Worm (Caenorhabditis elegans) whole organism, L4 larva: ENCODE measurements around the gene fbxa-63.

Experiments used
- D1046.2 ChIP-seq: fragments of 200-800 bp; sonication (Bioruptor generic); IDR thresholded peaks from 2 replicates; pipeline ENCODE4 v1.3.6; 2022; ENCODE audit warnings: missing genetic modification characterization, missing compliant biosample characterization
- F10B5.3 ChIP-seq: sonication (generic microtip); optimal IDR thresholded peaks from 2 replicates; lab custom pipeline; 2016; ENCODE audit warnings: mild to moderate bottlenecking, missing genetic modification characterization, missing compliant biosample characterization
- F26F4.8 ChIP-seq: fragments of 200-800 bp; sonication (Bioruptor generic); conservative IDR thresholded peaks from 2 replicates; pipeline ENCODE4 v1.3.6; 2022; ENCODE audit warnings: missing genetic modification characterization, missing compliant biosample characterization
- F37D6.2 ChIP-seq: sonication (generic microtip); optimal IDR thresholded peaks from 2 replicates; lab custom pipeline; 2016; ENCODE audit warnings: mild to moderate bottlenecking, missing genetic modification characterization, missing compliant biosample characterization
- T26A8.4 ChIP-seq: fragments of 200-800 bp; sonication (Bioruptor generic); IDR thresholded peaks from 2 replicates; pipeline ENCODE4 v1.3.6; 2022; ENCODE audit warnings: missing genetic modification characterization, missing compliant biosample characterization
- ZK337.2 ChIP-seq: fragments of 200-800 bp; sonication (Bioruptor generic); IDR thresholded peaks from 2 replicates; pipeline ENCODE4 v1.3.6; 2022; ENCODE audit warnings: missing genetic modification reagents, missing genetic modification characterization, missing compliant biosample characterization
- ZK546.5 ChIP-seq, 2 experiments: sonication (generic microtip); optimal IDR thresholded peaks; 2 replicates each; lab custom pipeline; 2017; ENCODE audit warnings: missing biosample characterization in 2 of 2, missing genetic modification characterization in 2 of 2
- ceh-20 ChIP-seq: fragments of 200-800 bp; sonication (Bioruptor generic); IDR thresholded peaks from 2 replicates; pipeline ENCODE4 v1.3.6; 2022; ENCODE audit warnings: missing genetic modification reagents, missing genetic modification characterization, missing compliant biosample characterization
- daf-19 ChIP-seq: fragments of 200-800 bp; sonication (Bioruptor generic); conservative IDR thresholded peaks from 2 replicates; pipeline ENCODE4 v1.3.6; 2022; ENCODE audit warnings: missing genetic modification characterization, missing compliant biosample characterization
- dmd-6 ChIP-seq: fragments of 200-800 bp; sonication (Bioruptor generic); IDR thresholded peaks from 2 replicates; pipeline ENCODE4 v1.3.6; 2022; ENCODE audit warnings: missing genetic modification reagents, missing genetic modification characterization, missing compliant biosample characterization
- dpl-1 ChIP-seq: fragments of 150-350 bp; optimal IDR thresholded peaks from 2 replicates; lab custom pipeline; 2014; ENCODE audit warnings: missing biosample characterization, missing genetic modification reagents, missing genetic modification characterization
- egl-27 ChIP-seq: sonication (generic microtip); optimal IDR thresholded peaks from 3 replicates; lab custom pipeline; 2017; ENCODE audit warnings: missing biosample characterization, missing genetic modification reagents, missing genetic modification characterization
- fos-1 ChIP-seq: fragments of 150-350 bp; optimal IDR thresholded peaks from 2 replicates; lab custom pipeline; 2014; ENCODE audit warnings: missing biosample characterization, missing genetic modification characterization
- hlh-11 ChIP-seq: fragments of 200-800 bp; sonication (Bioruptor generic); optimal IDR thresholded peaks from 2 replicates; lab custom pipeline; 2018; ENCODE audit warnings: mild to moderate bottlenecking, missing genetic modification characterization, missing compliant biosample characterization
- hmg-1.1 ChIP-seq: fragments of 200-800 bp; sonication (Bioruptor generic); IDR thresholded peaks from 2 replicates; pipeline ENCODE4 v1.3.6; 2022; ENCODE audit warnings: missing genetic modification reagents, missing genetic modification characterization, missing compliant biosample characterization
- jun-1 ChIP-seq: fragments of 150-350 bp; optimal IDR thresholded peaks from 2 replicates; lab custom pipeline; 2014; ENCODE audit warnings: missing biosample characterization, missing genetic modification reagents, missing genetic modification characterization
- lim-7 ChIP-seq: fragments of 200-800 bp; sonication (Bioruptor generic); IDR thresholded peaks from 2 replicates; pipeline ENCODE4 v1.3.6; 2022; ENCODE audit warnings: missing genetic modification characterization, missing compliant biosample characterization
- lin-13 ChIP-seq: fragments of 150-350 bp; optimal IDR thresholded peaks from 2 replicates; lab custom pipeline; 2014; ENCODE audit warnings: missing biosample characterization, missing genetic modification reagents, missing genetic modification characterization
- lin-38 ChIP-seq: fragments of 200-800 bp; sonication (Bioruptor generic); IDR thresholded peaks from 2 replicates; pipeline ENCODE4 v1.3.6; 2022; ENCODE audit warnings: missing genetic modification reagents, missing genetic modification characterization, missing compliant biosample characterization
- lir-3 ChIP-seq: sonication (generic microtip); optimal IDR thresholded peaks from 2 replicates; lab custom pipeline; 2016; ENCODE audit warnings: mild to moderate bottlenecking, missing genetic modification characterization, missing compliant biosample characterization
- lsy-2 ChIP-seq, 2 experiments: fragments of 150-350 bp in 1 of 2; sonication (generic microtip) in 1 of 2; optimal IDR thresholded peaks; 2 replicates each; lab custom pipeline; 2014 to 2017; ENCODE audit warnings: missing biosample characterization in 2 of 2, missing genetic modification characterization in 2 of 2
- madf-9 ChIP-seq: fragments of 200-800 bp; sonication (Bioruptor generic); conservative IDR thresholded peaks from 2 replicates; pipeline ENCODE4 v1.3.6; 2022; ENCODE audit warnings: missing genetic modification reagents, missing genetic modification characterization, missing compliant biosample characterization
- mdl-1 ChIP-seq, 2 experiments: fragments of 150-350 bp in 1 of 2; sonication (generic microtip) in 1 of 2; optimal IDR thresholded peaks; 2 replicates each; lab custom pipeline; 2014 to 2017; ENCODE audit warnings: missing biosample characterization in 2 of 2, missing genetic modification characterization in 2 of 2
- mdt-29 ChIP-seq: fragments of 200-800 bp; sonication (Bioruptor generic); IDR thresholded peaks from 2 replicates; pipeline ENCODE4 v1.3.6; 2022; ENCODE audit warnings: missing genetic modification reagents, missing genetic modification characterization, missing compliant biosample characterization
- mes-2 ChIP-seq: sonication (generic microtip); optimal IDR thresholded peaks from 2 replicates; lab custom pipeline; 2016; ENCODE audit warnings: missing genotype, mild to moderate bottlenecking, missing genetic modification characterization, missing compliant biosample characterization; ENCODE audit not compliant: poor library complexity, severe bottlenecking
- mxl-3 ChIP-seq: fragments of 200-800 bp; sonication (Bioruptor generic); optimal IDR thresholded peaks from 2 replicates; lab custom pipeline; 2018; ENCODE audit warnings: mild to moderate bottlenecking, missing genetic modification characterization, missing compliant biosample characterization
- nhr-11 ChIP-seq: fragments of 150-350 bp; optimal IDR thresholded peaks from 2 replicates; lab custom pipeline; 2014; ENCODE audit warnings: missing biosample characterization, missing genetic modification characterization
- nhr-111 ChIP-seq: fragments of 200-800 bp; sonication (Bioruptor generic); optimal IDR thresholded peaks from 2 replicates; lab custom pipeline; 2018; ENCODE audit warnings: mild to moderate bottlenecking, missing genetic modification characterization, missing compliant biosample characterization
- nhr-237 ChIP-seq: sonication (generic microtip); optimal IDR thresholded peaks from 2 replicates; lab custom pipeline; 2017; ENCODE audit warnings: missing biosample characterization, missing genetic modification characterization
- nhr-41 ChIP-seq: fragments of 200-800 bp; sonication (Bioruptor generic); IDR thresholded peaks from 2 replicates; pipeline ENCODE4 v1.3.6; 2022; ENCODE audit warnings: missing genetic modification reagents, missing genetic modification characterization, missing compliant biosample characterization
- nhr-77 ChIP-seq: fragments of 150-350 bp; optimal IDR thresholded peaks from 2 replicates; lab custom pipeline; 2014; ENCODE audit warnings: missing biosample characterization, missing genetic modification characterization
- pha-4 ChIP-seq, 2 experiments: fragments of 150-350 bp in 1 of 2; fragments of 200-800 bp in 1 of 2; sonication (Bioruptor generic) in 1 of 2; IDR thresholded peaks in 1 of 2; optimal IDR thresholded peaks in 1 of 2; 2 replicates each; pipeline versions ENCODE4 v1.3.6 to Lab custom; 2014 to 2022; ENCODE audit warnings: missing genetic modification characterization in 2 of 2, missing genetic modification reagents in 2 of 2, missing biosample characterization in 1 of 2, missing compliant biosample characterization in 1 of 2
- unc-130 ChIP-seq: sonication (generic microtip); optimal IDR thresholded peaks from 2 replicates; lab custom pipeline; 2016; ENCODE audit warnings: missing genetic modification reagents, missing genetic modification characterization, missing compliant biosample characterization
- unc-62 ChIP-seq, 3 experiments: fragments of 150-350 bp in 1 of 3; sonication (generic microtip); optimal IDR thresholded peaks in 2 of 3; peaks in 1 of 3; 1 replicate in 1 of 3; 2 replicates in 2 of 3; lab custom pipeline; 2014 to 2017; ENCODE audit warnings: missing biosample characterization in 3 of 3, missing genetic modification characterization in 3 of 3, missing genetic modification reagents in 3 of 3, missing genotype in 1 of 3
- zfp-3 ChIP-seq: fragments of 200-800 bp; sonication (Bioruptor generic); conservative IDR thresholded peaks from 2 replicates; pipeline ENCODE4 v1.3.6; 2022; ENCODE audit warnings: missing genetic modification reagents, missing genetic modification characterization, missing compliant biosample characterization
- zip-11 ChIP-seq: fragments of 200-800 bp; sonication (Bioruptor generic); IDR thresholded peaks from 2 replicates; pipeline ENCODE4 v1.3.6; 2022; ENCODE audit warnings: missing genetic modification characterization, missing compliant biosample characterization
- ztf-11 ChIP-seq: fragments of 150-350 bp; optimal IDR thresholded peaks from 2 replicates; lab custom pipeline; 2014; ENCODE audit warnings: missing biosample characterization, missing genetic modification characterization
- ztf-7 ChIP-seq: fragments of 150-350 bp; optimal IDR thresholded peaks from 2 replicates; lab custom pipeline; 2014; ENCODE audit warnings: missing biosample characterization, missing genetic modification characterization

fbxa-63 gene

ce11 chrIII:1243199-1243598 lies at the start of gene fbxa-63 (continued):
- TF ChIP-seq T26A8.4: no peak
- TF ChIP-seq lsy-2 (tag; optimal IDR thresholded peaks at IDR 0.05; lab: Kevin White, UChicago): peak in 1 of 2 experiments; percentile 54
- TF ChIP-seq egl-27 (tag; lab: Kevin White, UChicago): no peak
- no peak for TF ChIP-seq unc-130 (GFP tag; lab: Kevin White, UChicago)
- peak; percentile 15 for TF ChIP-seq dpl-1
- TF ChIP-seq lin-13 (GFP tag; lab: Kevin White, UChicago): no peak
- no peak for TF ChIP-seq nhr-237 (tag; lab: Kevin White, UChicago)
- TF ChIP-seq dmd-6 (GFP tag; lab: Robert Waterston, UW): no peak
- TF ChIP-seq zip-11 (GFP tag; lab: Robert Waterston, UW): no peak
- TF ChIP-seq lir-3 (tag; lab: Kevin White, UChicago): no peak
- no peak for TF ChIP-seq fos-1
- TF ChIP-seq nhr-111 (GFP tag; lab: Kevin White, UChicago): no peak
- no peak for TF ChIP-seq nhr-11 (tag; lab: Kevin White, UChicago)
- no peak for TF ChIP-seq madf-9 (GFP tag; lab: Robert Waterston, UW)
- no peak for TF ChIP-seq F26F4.8 (GFP tag; lab: Robert Waterston, UW)
- TF ChIP-seq mes-2 (tag; lab: Kevin White, UChicago): peak; percentile 35
- no peak for TF ChIP-seq D1046.2
- no peak for TF ChIP-seq mdl-1 (tag; optimal IDR thresholded peaks at IDR 0.05; lab: Kevin White, UChicago)
- TF ChIP-seq ZK546.5 (tag; optimal IDR thresholded peaks at IDR 0.05; lab: Kevin White, UChicago): no peak
- TF ChIP-seq mxl-3 (GFP tag; lab: Kevin White, UChicago): no peak
- no peak for TF ChIP-seq ztf-11
- no peak for TF ChIP-seq lin-38 (GFP tag; lab: Robert Waterston, UW)
- TF ChIP-seq daf-19 (GFP tag; lab: Robert Waterston, UW): no peak
- TF ChIP-seq F10B5.3: no peak
- TF ChIP-seq pha-4 (GFP tag; IDR thresholded peaks at IDR 0.05; lab: Robert Waterston, UW): no peak
- TF ChIP-seq pha-4 (tag; optimal IDR thresholded peaks at IDR 0.05; lab: Kevin White, UChicago): no peak
- peak; percentile 31 for TF ChIP-seq hlh-11
- no peak for TF ChIP-seq zfp-3 (GFP tag; lab: Robert Waterston, UW)
- TF ChIP-seq lim-7 (GFP tag; lab: Robert Waterston, UW): no peak
- no peak for TF ChIP-seq ztf-7 (tag; lab: Kevin White, UChicago)
- TF ChIP-seq unc-62 (GFP tag; optimal IDR thresholded peaks at IDR 0.05 in 1 of 2; lab: Kevin White, UChicago): peak in 1 of 2 experiments; percentile 18
- TF ChIP-seq unc-62 (tag; optimal IDR thresholded peaks at IDR 0.05; lab: Kevin White, UChicago): no peak
- TF ChIP-seq nhr-77 (tag; lab: Kevin White, UChicago): no peak
- TF ChIP-seq F37D6.2 (tag; lab: Kevin White, UChicago): no peak

ce11 chrIII:1196192-1196591 lies 47.1 kb upstream of the fbxa-63 start, which contains the start of gene dss-1:
Gene dss-1 (minus strand): TSS chrIII:1196292.
- TF ChIP-seq mdt-29 (GFP tag; lab: Robert Waterston, UW): no peak
- no peak for TF ChIP-seq ceh-20 (GFP tag; lab: Robert Waterston, UW)
- no peak for TF ChIP-seq ZK337.2 (GFP tag; lab: Robert Waterston, UW)
- no peak for TF ChIP-seq hmg-1.1
- TF ChIP-seq nhr-41 (GFP tag; lab: Robert Waterston, UW): no peak
- TF ChIP-seq zfp-3 (GFP tag; lab: Robert Waterston, UW): no peak
- no peak for TF ChIP-seq jun-1
- no peak for TF ChIP-seq lsy-2 (tag; optimal IDR thresholded peaks at IDR 0.05; lab: Kevin White, UChicago)
